Fruit fly (Drosophila melanogaster): Measurements from ENCODE around the gene PGAP5.

The PGAP5 gene

DNA sequence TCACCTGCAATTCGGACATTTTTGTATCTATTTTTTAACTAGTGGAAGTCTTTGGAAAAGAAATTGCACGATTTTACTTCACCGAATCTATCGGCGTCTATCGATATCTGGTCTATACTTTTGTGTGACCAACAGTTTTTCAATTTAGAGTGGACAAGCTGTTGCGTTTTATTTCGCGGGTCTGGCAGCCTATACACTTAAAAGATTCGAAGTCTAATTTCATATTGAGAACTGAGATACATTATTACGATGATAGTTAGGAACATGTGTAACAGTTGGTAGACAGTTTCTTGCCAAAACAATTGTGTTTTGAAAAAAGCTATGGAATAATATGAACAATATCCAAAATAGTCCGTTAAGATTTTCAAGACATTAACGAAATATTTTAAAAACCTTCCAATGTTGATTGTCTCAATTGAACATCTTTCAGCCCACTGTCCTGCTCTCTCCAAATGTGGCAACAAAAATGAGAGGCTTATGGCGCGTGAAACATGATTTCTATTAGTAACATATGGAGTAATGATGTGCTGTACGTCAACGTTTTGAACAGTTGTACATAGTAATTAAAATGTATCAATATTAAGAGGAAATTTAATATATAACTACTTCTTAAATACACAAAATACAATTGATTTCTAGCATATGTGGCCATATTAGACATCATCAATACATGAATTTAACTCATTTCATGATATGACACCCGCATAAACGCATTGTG is 36.2 kb upstream of the PGAP5 start, which contains the start of gene Acbp1 (continued):
- TF ChIP-seq CG10543 (GFP tag; optimal IDR thresholded peaks at IDR 0.05) = peak; percentile 99
- TF ChIP-seq gro (GFP tag; optimal IDR thresholded peaks at IDR 0.05) = peak; percentile 94
- TF ChIP-seq sug (tag; optimal IDR thresholded peaks at IDR 0.05) = peak; percentile 97
- peak; percentile 90 for TF ChIP-seq Mrtf (GFP tag; IDR thresholded peaks at IDR 0.05)
- TF ChIP-seq Sox102F (GFP tag; optimal IDR thresholded peaks at IDR 0.05) = peak; percentile 95
- peak; percentile 68; the same call in 1 of the 3 replicates for TF ChIP-seq HLH4C (GFP tag; IDR thresholded peaks at IDR 0.05; ENCODE audit: partially characterized antibody)
- TF ChIP-seq ara (GFP tag; IDR thresholded peaks at IDR 0.05) = peak; percentile 87; the same call in 1 of the 2 replicates
- TF ChIP-seq Dref (GFP tag; IDR thresholded peaks at IDR 0.05) = peak; percentile 88
- peak; percentile 88 for TF ChIP-seq klu (GFP tag; IDR thresholded peaks at IDR 0.05)
- TF ChIP-seq dan (GFP tag; IDR thresholded peaks at IDR 0.05) = no peak
- peak; percentile 93 for TF ChIP-seq CG34422 (GFP tag; IDR thresholded peaks at IDR 0.05)
- peak; percentile 83 for TF ChIP-seq jing (GFP tag; optimal IDR thresholded peaks at IDR 0.05)
- peak; percentile 85 for TF ChIP-seq BEAF-32 (GFP tag; optimal IDR thresholded peaks at IDR 0.05)
- TF ChIP-seq CG7357 (GFP tag; IDR thresholded peaks at IDR 0.05) = peak; percentile 82
- peak; percentile 95 for TF ChIP-seq Camta (GFP tag; optimal IDR thresholded peaks at IDR 0.05)
- TF ChIP-seq CG13287 (GFP tag; IDR thresholded peaks at IDR 0.05; ENCODE audit: partially characterized antibody) = peak; percentile 90
- TF ChIP-seq CG4424 (GFP tag; optimal IDR thresholded peaks at IDR 0.05) = peak; percentile 95
- peak; percentile 99 for TF ChIP-seq Ets65A (GFP tag)
- TF ChIP-seq sr (GFP tag; IDR thresholded peaks at IDR 0.05) = peak; percentile 45; the same call in 1 of the 3 replicates
- TF ChIP-seq Dip2 (GFP tag; IDR thresholded peaks at IDR 0.05) = no peak
- TF ChIP-seq gsb-n (tag; optimal IDR thresholded peaks at IDR 0.05) = peak; percentile 98
- TF ChIP-seq Chrac-16 (GFP tag; optimal IDR thresholded peaks at IDR 0.05) = peak; percentile 88
- TF ChIP-seq zfh2 (GFP tag; optimal IDR thresholded peaks at IDR 0.05) = peak; percentile 97
- peak; percentile 96 for TF ChIP-seq phol (tag; optimal IDR thresholded peaks at IDR 0.05)
- peak; percentile 88 for TF ChIP-seq NFAT (GFP tag; IDR thresholded peaks at IDR 0.05)
- peak; percentile 84 for TF ChIP-seq Gug (GFP tag; IDR thresholded peaks at IDR 0.05)
- peak; percentile 68 for TF ChIP-seq ato (GFP tag; IDR thresholded peaks at IDR 0.05; ENCODE audit: partially characterized antibody)
- TF ChIP-seq pb (GFP tag; optimal IDR thresholded peaks at IDR 0.05) = peak; percentile 90
- peak; percentile 93 for TF ChIP-seq CG32532 (GFP tag; IDR thresholded peaks at IDR 0.05)
- peak; percentile 91 for TF ChIP-seq Dad (GFP tag; optimal IDR thresholded peaks at IDR 0.05)
- peak; percentile 75 for TF ChIP-seq CG6791 (GFP tag; IDR thresholded peaks at IDR 0.05; ENCODE audit: partially characterized antibody)
- peak; percentile 96 for TF ChIP-seq CG7786 (GFP tag; optimal IDR thresholded peaks at IDR 0.05)
- peak; percentile 60 for TF ChIP-seq dati (GFP tag; IDR thresholded peaks at IDR 0.05)
- peak; percentile 67 for TF ChIP-seq CG10321 (GFP tag; IDR thresholded peaks at IDR 0.05)
- TF ChIP-seq CG12104 (GFP tag; optimal IDR thresholded peaks at IDR 0.05) = peak; percentile 91
- TF ChIP-seq CG5180 (GFP tag; optimal IDR thresholded peaks at IDR 0.05) = peak; percentile 93
- no peak for TF ChIP-seq Gsc (GFP tag; IDR thresholded peaks at IDR 0.05)
- TF ChIP-seq Six4 (GFP tag; optimal IDR thresholded peaks at IDR 0.05) = peak; percentile 93
- TF ChIP-seq B-H2 (GFP tag; optimal IDR thresholded peaks at IDR 0.05) = peak; percentile 97
- peak; percentile 75 for TF ChIP-seq emc (GFP tag; optimal IDR thresholded peaks at IDR 0.05)
- TF ChIP-seq vfl (GFP tag; optimal IDR thresholded peaks at IDR 0.05) = peak; percentile 93
- peak; percentile 98 for TF ChIP-seq grau (tag; optimal IDR thresholded peaks at IDR 0.05)
- TF ChIP-seq CG12155 (GFP tag; optimal IDR thresholded peaks at IDR 0.05) = peak; percentile 93
- peak; percentile 94 for TF ChIP-seq CG6683 (GFP tag; optimal IDR thresholded peaks at IDR 0.05)
- TF ChIP-seq trem (tag; optimal IDR thresholded peaks at IDR 0.05) = peak; percentile 95
- no peak for TF ChIP-seq hth (optimal IDR thresholded peaks at IDR 0.05)
- TF ChIP-seq CG17829 (tag; optimal IDR thresholded peaks at IDR 0.05) = peak; percentile 99
- TF ChIP-seq CG15514 (GFP tag; optimal IDR thresholded peaks at IDR 0.05) = peak; percentile 89
- TF ChIP-seq CG10462 (GFP tag; optimal IDR thresholded peaks at IDR 0.05) = peak; percentile 88
- TF ChIP-seq Sry-β (GFP tag; optimal IDR thresholded peaks at IDR 0.05) = peak; percentile 62
